Fruit fly (Drosophila melanogaster): ENCODE results near the gene mtd.
A peak's percentile ranks its signal among the peaks of the same experiment; 100 is the strongest.

Gene mtd

dm6 chr3R:5298599-5299307 lies 51.5 kb downstream of the mtd start (continued):
- TF ChIP-seq gce (GFP tag; IDR thresholded peaks at IDR 0.05) (0 out of 3 replicates have a peak, but pooled peaks have one; percentile 6), crol (GFP tag; IDR thresholded peaks at IDR 0.05) (0 out of 2 replicates have a peak, but pooled peaks have one; percentile 20), sr (GFP tag; IDR thresholded peaks at IDR 0.05) (no peak), CG10543 (GFP tag; optimal IDR thresholded peaks at IDR 0.05) (peak; percentile 43), ap (GFP tag; IDR thresholded peaks at IDR 0.05) (no peak), Awh (GFP tag; IDR thresholded peaks at IDR 0.05) (peak; percentile 49; the same call in 1 of the 2 replicates), HLH4C (GFP tag; IDR thresholded peaks at IDR 0.05; ENCODE audit: partially characterized antibody) (peak; percentile 45; the same call in 1 of the 3 replicates), CG6765 (GFP tag; optimal IDR thresholded peaks at IDR 0.05) (peak; percentile 5), sens-2 (GFP tag; IDR thresholded peaks at IDR 0.05) (no peak), CG17829 (tag; optimal IDR thresholded peaks at IDR 0.05) (peak; percentile 60), CG15601 (tag; optimal IDR thresholded peaks at IDR 0.05) (peak; percentile 99), CG1832 (GFP tag; optimal IDR thresholded peaks at IDR 0.05) (no peak), en (GFP tag; optimal IDR thresholded peaks at IDR 0.05) (no peak), CG10147 (GFP tag; optimal IDR thresholded peaks at IDR 0.05) (peak; percentile 14), Oli (tag; optimal IDR thresholded peaks at IDR 0.05) (no peak), CG13296 (GFP tag; optimal IDR thresholded peaks at IDR 0.05) (no peak), bbx (GFP tag; IDR thresholded peaks at IDR 0.05; ENCODE audit: partially characterized antibody) (peak; percentile 47), CG10366 (GFP tag; IDR thresholded peaks at IDR 0.05) (peak; percentile 91), crp (GFP tag; optimal IDR thresholded peaks at IDR 0.05) (no peak), sd (tag; optimal IDR thresholded peaks at IDR 0.05) (peak; percentile 28), CG2116 (GFP tag; optimal IDR thresholded peaks at IDR 0.05) (peak; percentile 38), peb (GFP tag; IDR thresholded peaks at IDR 0.05) (no peak), CoRest (tag; optimal IDR thresholded peaks at IDR 0.05) (peak; percentile 60), Hr3 (GFP tag; optimal IDR thresholded peaks at IDR 0.05) (peak; percentile 44), Hr51 (GFP tag; optimal IDR thresholded peaks at IDR 0.05) (peak; percentile 49 to 55), vfl (GFP tag; optimal IDR thresholded peaks at IDR 0.05) (no peak), jigr1 (GFP tag; IDR thresholded peaks at IDR 0.05) (no peak), CG16813 (GFP tag; IDR thresholded peaks at IDR 0.05; ENCODE audit: partially characterized antibody) (peak; percentile 67), pros (GFP tag; optimal IDR thresholded peaks at IDR 0.05) (no peak), CG9817 (tag; optimal IDR thresholded peaks at IDR 0.05) (peak; percentile 62), cwo (GFP tag; optimal IDR thresholded peaks at IDR 0.05) (no peak), fd3F (GFP tag; optimal IDR thresholded peaks at IDR 0.05) (peak; percentile 48), ranshi (GFP tag; IDR thresholded peaks at IDR 0.05) (peak; percentile 59), CG10321 (GFP tag; IDR thresholded peaks at IDR 0.05) (no peak), CG5180 (GFP tag; optimal IDR thresholded peaks at IDR 0.05) (no peak), sug (tag; optimal IDR thresholded peaks at IDR 0.05) (peak; percentile 70), Hsf (GFP tag; optimal IDR thresholded peaks at IDR 0.05) (peak; percentile 79), CTCF (GFP tag; optimal IDR thresholded peaks at IDR 0.05) (peak; percentile 98), CG11093 (GFP tag; IDR thresholded peaks at IDR 0.05) (0 out of 3 replicates have a peak, but pooled peaks have one; percentile 40), Abd-B (GFP tag; optimal IDR thresholded peaks at IDR 0.05) (no peak), CG30403 (GFP tag; optimal IDR thresholded peaks at IDR 0.05) (peak; percentile 61), seq (GFP tag; IDR thresholded peaks at IDR 0.05) (peak; percentile 6; the same call in 1 of the 2 replicates), Six4 (GFP tag; optimal IDR thresholded peaks at IDR 0.05) (no peak), ara (GFP tag; IDR thresholded peaks at IDR 0.05) (no peak), CrebB (tag; optimal IDR thresholded peaks at IDR 0.05) (no peak), slou (GFP tag; optimal IDR thresholded peaks at IDR 0.05) (peak; percentile 5), CG18619 (GFP tag; optimal IDR thresholded peaks at IDR 0.05) (peak; percentile 54), Max (GFP tag; optimal IDR thresholded peaks at IDR 0.05) (peak; percentile 9), ci (GFP tag; IDR thresholded peaks at IDR 0.05) (peak; percentile 63; the same call in 2 of the 3 replicates)

Measured in whole organism, embryonic.